Fruit fly (Drosophila melanogaster): Measurements from ENCODE around the gene tos.

Gene tos

dm6 chr2L:18695404-18695804 lies 13.5 kb upstream of the tos start, which contains the start of the genes CG10383 and CG10338 (continued):
- TF ChIP-seq CG32767 (GFP tag; IDR thresholded peaks at IDR 0.05) (peak; percentile 75; the same call in 1 of the 2 replicates), bsh (GFP tag; optimal IDR thresholded peaks at IDR 0.05) (peak; percentile 26 to 78), CG9932 (GFP tag; IDR thresholded peaks at IDR 0.05) (peak; percentile 92), Bgb (GFP tag; IDR thresholded peaks at IDR 0.05; ENCODE audit: partially characterized antibody) (no peak), cwo (GFP tag; optimal IDR thresholded peaks at IDR 0.05) (peak; percentile 80), sqz (GFP tag; optimal IDR thresholded peaks at IDR 0.05) (no peak), Oli (tag; optimal IDR thresholded peaks at IDR 0.05) (peak; percentile 73), scrt (GFP tag; optimal IDR thresholded peaks at IDR 0.05) (peak; percentile 72), dpn (GFP tag; optimal IDR thresholded peaks at IDR 0.05) (peak; percentile 89 to 93), CG14860 (GFP tag; IDR thresholded peaks at IDR 0.05; ENCODE audit: partially characterized antibody) (no peak), gsb-n (tag; optimal IDR thresholded peaks at IDR 0.05) (peak; percentile 55), Xrp1 (GFP tag; IDR thresholded peaks at IDR 0.05) (peak; percentile 87), NC2β (GFP tag; optimal IDR thresholded peaks at IDR 0.05) (peak; percentile 89), Stat92E (GFP tag; optimal IDR thresholded peaks at IDR 0.05) (peak in 1 of 3 experiments; percentile 75), CG7556 (GFP tag; optimal IDR thresholded peaks at IDR 0.05) (peak; percentile 69), CG17359 (tag; optimal IDR thresholded peaks at IDR 0.05) (peak; percentile 84), az2 (GFP tag; optimal IDR thresholded peaks at IDR 0.05) (peak; percentile 83), CG18262 (tag; optimal IDR thresholded peaks at IDR 0.05) (peak; percentile 73), ab (GFP tag; optimal IDR thresholded peaks at IDR 0.05) (peak; percentile 15), CG4424 (GFP tag; optimal IDR thresholded peaks at IDR 0.05) (peak; percentile 84), nerfin-1 (tag; optimal IDR thresholded peaks at IDR 0.05) (peak; percentile 57), BtbVII (GFP tag; optimal IDR thresholded peaks at IDR 0.05) (peak; percentile 65), esg (GFP tag; conservative IDR thresholded peaks at IDR 0.05) (peak; percentile 87), Mrtf (GFP tag; IDR thresholded peaks at IDR 0.05) (peak; percentile 83), CG8359 (GFP tag; optimal IDR thresholded peaks at IDR 0.05; ENCODE audit: borderline replicate concordance) (no peak), Oaz (GFP tag; IDR thresholded peaks at IDR 0.05) (peak; percentile 68), hbn (GFP tag; IDR thresholded peaks at IDR 0.05; ENCODE audit: partially characterized antibody) (no peak), bbx (GFP tag; IDR thresholded peaks at IDR 0.05; ENCODE audit: partially characterized antibody) (no peak), CG13424 (tag; optimal IDR thresholded peaks at IDR 0.05) (peak; percentile 77), ssp (GFP tag; IDR thresholded peaks at IDR 0.05) (peak; percentile 71), CG11456 (GFP tag; IDR thresholded peaks at IDR 0.05) (peak; percentile 93), D19A (tag; optimal IDR thresholded peaks at IDR 0.05) (peak; percentile 51), ken (GFP tag; IDR thresholded peaks at IDR 0.05) (peak; percentile 95), CG42726 (GFP tag; IDR thresholded peaks at IDR 0.05; ENCODE audit: partially characterized antibody) (peak; percentile 38; the same call in 1 of the 2 replicates), aop (GFP tag; IDR thresholded peaks at IDR 0.05) (peak; percentile 69; the same call in 1 of the 2 replicates), Hsf (GFP tag; optimal IDR thresholded peaks at IDR 0.05) (peak; percentile 90), hth (optimal IDR thresholded peaks at IDR 0.05) (no peak), mirr (GFP tag; optimal IDR thresholded peaks at IDR 0.05) (peak; percentile 41), CG16815 (GFP tag; optimal IDR thresholded peaks at IDR 0.05) (peak; percentile 71), pros (GFP tag; optimal IDR thresholded peaks at IDR 0.05) (no peak), Sox102F (GFP tag; optimal IDR thresholded peaks at IDR 0.05) (peak; percentile 88), Hr51 (GFP tag; optimal IDR thresholded peaks at IDR 0.05) (peak; percentile 80 to 85), CG6654 (GFP tag; optimal IDR thresholded peaks at IDR 0.05) (peak; percentile 25), dati (GFP tag; IDR thresholded peaks at IDR 0.05) (peak; percentile 78), ATbp (GFP tag; optimal IDR thresholded peaks at IDR 0.05) (peak; percentile 72), CG4404 (GFP tag; IDR thresholded peaks at IDR 0.05) (peak; percentile 73), CG11560 (tag; IDR thresholded peaks at IDR 0.05) (peak; percentile 66; the same call in 2 of the 3 replicates), gro (GFP tag; optimal IDR thresholded peaks at IDR 0.05) (peak; percentile 87), Ravus (GFP tag; IDR thresholded peaks at IDR 0.05) (peak; percentile 65)

All from whole organism, embryonic.